Fruit fly (Drosophila melanogaster) whole organism, embryonic: Measurements from ENCODE around the gene Trs20.

ENCODE experiments used
- ATbp ChIP-seq: fragments of 200-800 bp; sonication (Bioruptor generic); optimal IDR thresholded peaks from 2 replicates; lab custom pipeline; 2017; ENCODE audit warnings: missing biosample characterization, mild to moderate bottlenecking, missing genetic modification characterization, missing genetic modification reagents
- Adf1 ChIP-seq: fragments of 200-800 bp; sonication (Bioruptor generic); IDR thresholded peaks from 2 replicates; pipeline ENCODE4 v1.3.6; 2022; ENCODE audit warnings: missing biosample characterization, missing genetic modification characterization
- B-H2 ChIP-seq: fragments of 200-800 bp; sonication (Bioruptor generic); optimal IDR thresholded peaks from 2 replicates; lab custom pipeline; 2018; ENCODE audit warnings: missing biosample characterization, mild to moderate bottlenecking, missing genetic modification characterization
- Bgb ChIP-seq: fragments of 200-800 bp; sonication (Bioruptor generic); IDR thresholded peaks from 2 replicates; pipeline ENCODE4 v1.3.6; 2022; ENCODE audit warnings: missing biosample characterization, missing genetic modification characterization; ENCODE audit not compliant: partially characterized antibody
- CG1024 ChIP-seq: fragments of 200-800 bp; sonication (Bioruptor generic); IDR thresholded peaks from 2 replicates; pipeline ENCODE4 v1.3.6; 2022; ENCODE audit warnings: missing biosample characterization, missing genetic modification characterization
- CG10462 ChIP-seq: fragments of 200-800 bp; sonication (Bioruptor generic); optimal IDR thresholded peaks from 2 replicates; lab custom pipeline; 2016; ENCODE audit warnings: missing biosample characterization, missing genetic modification characterization
- CG11093 ChIP-seq: fragments of 200-800 bp; sonication (Bioruptor generic); IDR thresholded peaks from 3 replicates; pipeline ENCODE4 v1.3.6; 2022; ENCODE audit warnings: missing biosample characterization, missing genetic modification characterization
- CG11247 ChIP-seq: fragments of 200-800 bp; sonication (Bioruptor generic); IDR thresholded peaks from 2 replicates; pipeline ENCODE4 v1.3.6; 2022; ENCODE audit warnings: missing biosample characterization, missing genetic modification characterization
- CG11504 ChIP-seq: fragments of 200-800 bp; sonication (Bioruptor generic); optimal IDR thresholded peaks from 3 replicates; lab custom pipeline; 2019; ENCODE audit warnings: missing biosample characterization, mild to moderate bottlenecking, missing genetic modification characterization, moderate library complexity
- CG13624 ChIP-seq: fragments of 200-800 bp; sonication (Bioruptor generic); optimal IDR thresholded peaks from 2 replicates; lab custom pipeline; 2016; ENCODE audit warnings: missing biosample characterization, missing genetic modification characterization
- CG14050 ChIP-seq: fragments of 200-800 bp; sonication (Bioruptor generic); IDR thresholded peaks from 3 replicates; pipeline ENCODE4 v1.3.6; 2022; ENCODE audit warnings: missing biosample characterization, missing genetic modification characterization
- CG2116 ChIP-seq: fragments of 200-800 bp; sonication (Bioruptor generic); optimal IDR thresholded peaks from 3 replicates; lab custom pipeline; 2018; ENCODE audit warnings: missing biosample characterization, mild to moderate bottlenecking, missing genetic modification characterization
- CG2199 ChIP-seq: fragments of 200-800 bp; sonication (Bioruptor generic); IDR thresholded peaks from 3 replicates; pipeline ENCODE4 v1.3.6; 2022; ENCODE audit warnings: missing biosample characterization, missing genetic modification characterization
- CG3163 ChIP-seq: fragments of 200-800 bp; sonication (Bioruptor generic); optimal IDR thresholded peaks from 3 replicates; lab custom pipeline; 2016; ENCODE audit warnings: missing biosample characterization, missing genetic modification characterization
- CG34422 ChIP-seq: fragments of 200-800 bp; sonication (Bioruptor generic); IDR thresholded peaks from 3 replicates; pipeline ENCODE4 v1.3.6; 2022; ENCODE audit warnings: missing biosample characterization, missing genetic modification characterization
- CG6791 ChIP-seq: fragments of 200-800 bp; sonication (Bioruptor generic); IDR thresholded peaks from 3 replicates; pipeline ENCODE4 v1.3.6; 2022; ENCODE audit warnings: missing biosample characterization, missing genetic modification characterization; ENCODE audit not compliant: partially characterized antibody
- CG7786 ChIP-seq: fragments of 200-800 bp; sonication (Bioruptor generic); optimal IDR thresholded peaks from 2 replicates; lab custom pipeline; 2016; ENCODE audit warnings: missing biosample characterization, missing genetic modification characterization
- CG8089 ChIP-seq: fragments of 200-800 bp; sonication (Bioruptor generic); optimal IDR thresholded peaks from 3 replicates; lab custom pipeline; 2016; ENCODE audit warnings: missing biosample characterization, missing genetic modification characterization
- Camta ChIP-seq: fragments of 200-800 bp; sonication (Bioruptor generic); optimal IDR thresholded peaks from 2 replicates; lab custom pipeline; 2016; ENCODE audit warnings: missing biosample characterization, missing genetic modification characterization
- Dll ChIP-seq: fragments of 200-800 bp; sonication (Bioruptor generic); IDR thresholded peaks from 4 replicates; pipeline ENCODE4 v1.3.6; 2022; ENCODE audit warnings: missing biosample characterization, missing genetic modification characterization; ENCODE audit not compliant: partially characterized antibody
- Hr3 ChIP-seq: fragments of 200-800 bp; sonication (Bioruptor generic); optimal IDR thresholded peaks from 3 replicates; lab custom pipeline; 2016; ENCODE audit warnings: missing biosample characterization, missing genetic modification characterization
- Hsf ChIP-seq: fragments of 200-800 bp; sonication (Bioruptor generic); optimal IDR thresholded peaks from 3 replicates; lab custom pipeline; 2016; ENCODE audit warnings: missing biosample characterization, missing genetic modification characterization
- MESR4 ChIP-seq: fragments of 200-800 bp; sonication (Bioruptor generic); optimal IDR thresholded peaks from 2 replicates; lab custom pipeline; 2018; ENCODE audit warnings: missing biosample characterization, mild to moderate bottlenecking, missing genetic modification characterization, moderate library complexity
- NC2β ChIP-seq: fragments of 200-800 bp; sonication (Bioruptor generic); optimal IDR thresholded peaks from 2 replicates; lab custom pipeline; 2016; ENCODE audit warnings: missing biosample characterization, missing genetic modification characterization
- Nf-YB ChIP-seq: fragments of 200-800 bp; sonication (Bioruptor generic); optimal IDR thresholded peaks from 3 replicates; lab custom pipeline; 2019; ENCODE audit warnings: missing biosample characterization, mild to moderate bottlenecking, missing genetic modification characterization, moderate library complexity
- Oaz ChIP-seq: fragments of 200-800 bp; sonication (Bioruptor generic); IDR thresholded peaks from 2 replicates; pipeline ENCODE4 v1.3.6; 2022; ENCODE audit warnings: missing biosample characterization, missing genetic modification characterization
- Rx ChIP-seq: fragments of 200-800 bp; sonication (Bioruptor generic); IDR thresholded peaks from 2 replicates; pipeline ENCODE4 v1.3.6; 2022; ENCODE audit warnings: missing biosample characterization, missing genetic modification characterization
- Sry-δ ChIP-seq: fragments of 200-800 bp; sonication (Bioruptor generic); optimal IDR thresholded peaks from 2 replicates; lab custom pipeline; 2016; ENCODE audit warnings: missing biosample characterization, missing genetic modification characterization
- Taf1 ChIP-seq: fragments of 200-800 bp; sonication (Bioruptor generic); IDR thresholded peaks from 2 replicates; pipeline ENCODE4 v1.3.6; 2022; ENCODE audit warnings: missing biosample characterization, missing genetic modification characterization
- ap ChIP-seq: fragments of 200-800 bp; sonication (Bioruptor generic); IDR thresholded peaks from 2 replicates; pipeline ENCODE4 v1.3.6; 2022; ENCODE audit warnings: missing biosample characterization, missing genetic modification characterization
- bigmax ChIP-seq: fragments of 200-800 bp; sonication (Bioruptor generic); optimal IDR thresholded peaks from 2 replicates; lab custom pipeline; 2018; ENCODE audit warnings: missing biosample characterization, mild to moderate bottlenecking, missing genetic modification characterization
- chif ChIP-seq, 2 experiments: fragments of 200-800 bp; sonication (Bioruptor generic); optimal IDR thresholded peaks; 3 replicates each; lab custom pipeline; 2016; ENCODE audit warnings: missing biosample characterization in 2 of 2, missing genetic modification characterization in 2 of 2
- corto ChIP-seq: fragments of 200-800 bp; sonication (Bioruptor generic); optimal IDR thresholded peaks from 2 replicates; lab custom pipeline; 2016; ENCODE audit warnings: missing biosample characterization, mild to moderate bottlenecking, missing genetic modification characterization, moderate library complexity
- dan ChIP-seq: fragments of 200-800 bp; sonication (Bioruptor generic); IDR thresholded peaks from 2 replicates; pipeline ENCODE4 v1.3.6; 2022; ENCODE audit warnings: missing biosample characterization, missing genetic modification characterization
- dm ChIP-seq: fragments of 200-800 bp; sonication (Bioruptor generic); optimal IDR thresholded peaks from 3 replicates; lab custom pipeline; 2016; ENCODE audit warnings: missing biosample characterization, missing genetic modification characterization
- eyg ChIP-seq: fragments of 200-800 bp; sonication (Bioruptor generic); optimal IDR thresholded peaks from 3 replicates; lab custom pipeline; 2016; ENCODE audit warnings: missing biosample characterization, missing genetic modification characterization
- fru ChIP-seq: fragments of >200 bp; optimal IDR thresholded peaks from 2 replicates; lab custom pipeline; 2017
- gro ChIP-seq: fragments of 200-800 bp; sonication (Bioruptor generic); optimal IDR thresholded peaks from 2 replicates; lab custom pipeline; 2016; ENCODE audit warnings: missing biosample characterization, missing genetic modification characterization
- jing ChIP-seq: fragments of 200-800 bp; sonication (Bioruptor generic); optimal IDR thresholded peaks from 2 replicates; lab custom pipeline; 2018; ENCODE audit warnings: missing biosample characterization, mild to moderate bottlenecking, missing genetic modification characterization
- jumu ChIP-seq: fragments of 200-800 bp; sonication (Bioruptor generic); optimal IDR thresholded peaks from 3 replicates; lab custom pipeline; 2016; ENCODE audit warnings: missing biosample characterization, missing genetic modification characterization
- lilli ChIP-seq: fragments of 200-800 bp; sonication (Bioruptor generic); optimal IDR thresholded peaks from 3 replicates; lab custom pipeline; 2016; ENCODE audit warnings: missing biosample characterization, missing genetic modification characterization
- phol ChIP-seq: fragments of 200-800 bp; sonication (Bioruptor generic); optimal IDR thresholded peaks from 3 replicates; lab custom pipeline; 2018; ENCODE audit warnings: missing biosample characterization, mild to moderate bottlenecking, missing genetic modification characterization, moderate library complexity
- pros ChIP-seq: fragments of 200-800 bp; sonication (Bioruptor generic); optimal IDR thresholded peaks from 3 replicates; lab custom pipeline; 2019; ENCODE audit warnings: missing biosample characterization, mild to moderate bottlenecking, missing genetic modification characterization, moderate library complexity
- pzg ChIP-seq: fragments of 200-800 bp; sonication (Bioruptor generic); optimal IDR thresholded peaks from 3 replicates; lab custom pipeline; 2018; ENCODE audit warnings: missing biosample characterization, mild to moderate bottlenecking, missing genetic modification characterization, moderate library complexity
- run ChIP-seq: fragments of 200-800 bp; sonication (Bioruptor generic); optimal IDR thresholded peaks from 3 replicates; lab custom pipeline; 2018; ENCODE audit warnings: missing biosample characterization, mild to moderate bottlenecking, missing genetic modification characterization
- sens-2 ChIP-seq: fragments of 200-800 bp; sonication (Bioruptor generic); IDR thresholded peaks from 2 replicates; pipeline ENCODE4 v1.3.6; 2022; ENCODE audit warnings: missing biosample characterization, missing genetic modification characterization
- sima ChIP-seq: fragments of 200-800 bp; sonication (Bioruptor generic); optimal IDR thresholded peaks from 2 replicates; lab custom pipeline; 2016; ENCODE audit warnings: missing biosample characterization, missing genetic modification characterization
- sisA ChIP-seq: fragments of 200-800 bp; sonication (Bioruptor generic); IDR thresholded peaks from 2 replicates; pipeline ENCODE4 v1.3.6; 2022; ENCODE audit warnings: missing biosample characterization, missing genetic modification characterization
- toy ChIP-seq: fragments of 200-800 bp; sonication (Bioruptor generic); IDR thresholded peaks from 2 replicates; pipeline ENCODE4 v1.3.6; 2022; ENCODE audit warnings: missing biosample characterization, missing genetic modification characterization
- twi ChIP-seq: fragments of 200-800 bp; optimal IDR thresholded peaks from 2 replicates; lab custom pipeline; 2019; ENCODE audit warnings: missing biosample characterization, mild to moderate bottlenecking, missing genetic modification characterization, moderate library complexity
- vfl ChIP-seq: fragments of 200-800 bp; sonication (Bioruptor generic); optimal IDR thresholded peaks from 2 replicates; lab custom pipeline; 2016; ENCODE audit warnings: missing biosample characterization, missing genetic modification characterization

Trs20 gene

DNA sequence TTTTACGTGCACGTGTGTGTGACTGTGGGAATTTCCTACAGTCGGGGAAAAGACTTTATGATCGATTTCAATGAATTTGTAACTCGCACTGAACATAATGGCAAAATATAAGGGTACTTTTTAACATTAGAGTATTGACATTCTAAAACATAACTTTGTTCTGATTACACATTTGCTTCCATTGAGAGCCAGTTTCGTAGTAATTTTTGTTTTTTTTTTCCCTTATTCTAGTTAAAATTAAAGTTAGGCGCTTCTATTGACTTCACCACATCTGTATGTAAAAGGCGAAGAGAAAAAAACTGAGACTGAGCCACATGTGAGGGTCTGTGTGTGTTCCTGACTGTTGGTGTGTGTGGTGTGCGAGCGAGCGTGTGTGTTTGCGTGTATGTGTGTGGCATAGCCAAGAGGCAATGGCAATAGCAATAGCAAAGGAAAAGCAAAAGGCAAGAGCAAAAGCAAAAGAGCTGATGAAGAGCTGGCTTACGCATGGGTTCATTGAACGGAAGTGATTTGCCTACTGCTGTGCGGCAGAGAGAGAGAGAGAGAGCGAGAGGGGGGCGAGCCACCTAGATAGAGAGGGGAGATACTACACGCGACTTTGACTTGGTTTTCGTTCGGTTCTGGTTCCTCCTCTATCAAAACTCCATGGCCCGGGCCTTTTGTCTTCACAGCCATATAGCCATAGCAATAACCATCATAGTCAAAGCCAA, 30.6 kb upstream of the Trs20 start (continued):
- TF ChIP-seq Bgb (GFP tag; lab: Robert Waterston, UW) (no peak), fru (no peak), CG10462 (GFP tag; lab: Kevin White, UChicago) (peak; percentile 7), CG11247 (GFP tag; lab: Robert Waterston, UW) (no peak; the same call in 1 of the 2 replicates), bigmax (GFP tag; lab: Kevin White, UChicago) (no peak), jing (GFP tag; lab: Kevin White, UChicago) (peak; percentile 16), CG7786 (GFP tag; lab: Kevin White, UChicago) (peak; percentile 84), CG2116 (GFP tag; lab: Kevin White, UChicago) (peak; percentile 34), Taf1 (peak; percentile 56), dm (peak; percentile 1), gro (GFP tag; lab: Kevin White, UChicago) (peak; percentile 47), B-H2 (peak; percentile 16), sima (GFP tag; lab: Kevin White, UChicago) (peak; percentile 6), sens-2 (GFP tag; lab: Robert Waterston, UW) (peak; percentile 44; the same call in 1 of the 2 replicates), Nf-YB (peak; percentile 53), twi (peak; percentile 62), CG1024 (GFP tag; lab: Robert Waterston, UW) (no peak), Camta (GFP tag; lab: Kevin White, UChicago) (peak; percentile 59), pros (GFP tag; lab: Kevin White, UChicago) (no peak), Dll (no peak), vfl (GFP tag; lab: Kevin White, UChicago) (no peak), ATbp (GFP tag; lab: Kevin White, UChicago) (peak; percentile 42), CG2199 (GFP tag; lab: Robert Waterston, UW) (peak; percentile 72; the same call in 2 of the 3 replicates), Sry-δ (GFP tag; lab: Kevin White, UChicago) (peak; percentile 14), CG6791 (GFP tag; lab: Robert Waterston, UW) (no peak), dan (GFP tag; lab: Robert Waterston, UW) (no peak), CG11504 (tag; lab: Kevin White, UChicago) (peak; percentile 87), run (peak; percentile 23), jumu (peak; percentile 44), MESR4 (no peak), phol (tag; lab: Kevin White, UChicago) (peak; percentile 63), Hr3 (GFP tag; lab: Kevin White, UChicago) (peak; percentile 72), CG11093 (no peak), pzg (GFP tag; lab: Kevin White, UChicago) (no peak), CG13624 (GFP tag; lab: Kevin White, UChicago) (peak; percentile 76), CG14050 (peak; percentile 13; the same call in 1 of the 3 replicates), eyg (peak; percentile 62), Oaz (no peak), Adf1 (GFP tag; lab: Robert Waterston, UW) (peak; percentile 52; the same call in 1 of the 2 replicates), corto (no peak), lilli (GFP tag; lab: Kevin White, UChicago) (peak; percentile 83), ap (no peak; the same call in 1 of the 2 replicates), chif (GFP tag; optimal IDR thresholded peaks at IDR 0.05; lab: Kevin White, UChicago) (peak; percentile 48 to 55), NC2β (GFP tag; lab: Kevin White, UChicago) (peak; percentile 31), sisA (peak; percentile 53), Hsf (GFP tag; lab: Kevin White, UChicago) (peak; percentile 68), toy (GFP tag; lab: Robert Waterston, UW) (no peak), CG34422 (GFP tag; lab: Robert Waterston, UW) (peak; percentile 27; the same call in 2 of the 3 replicates), Rx (GFP tag; lab: Robert Waterston, UW) (peak; percentile 18; the same call in 1 of the 2 replicates), CG3163 (peak; percentile 88), CG8089 (GFP tag; lab: Kevin White, UChicago) (peak; percentile 51)
